Worm (Caenorhabditis elegans): ENCODE data around the gene srd-70.
"Not testable (repeated sequence)": the region's sequence is repeated elsewhere in the genome, so short reads cannot be mapped to it uniquely, and the experiment has no call there.

srd-70 gene

ce11 chrV:20424229-20425182 is 29.4 kb upstream of the srd-70 start (continued):
- TF ChIP-seq ces-1 (GFP tag; optimal IDR thresholded peaks at IDR 0.05) = no peak
- TF ChIP-seq fkh-4 (tag; optimal IDR thresholded peaks at IDR 0.05; ENCODE audit: borderline replicate concordance) = peak; percentile 73
- no peak for TF ChIP-seq efl-3 (GFP tag; optimal IDR thresholded peaks at IDR 0.05)
- TF ChIP-seq sptf-1 (tag; optimal IDR thresholded peaks at IDR 0.05) = no peak
- no peak for TF ChIP-seq egl-27 (tag; optimal IDR thresholded peaks at IDR 0.05)

- no peak for TF ChIP-seq lin-13 (GFP tag; optimal IDR thresholded peaks at IDR 0.05)
- no peak for TF ChIP-seq dpl-1 (GFP tag; optimal IDR thresholded peaks at IDR 0.05)
- TF ChIP-seq nhr-20 (tag; optimal IDR thresholded peaks at IDR 0.05) = no peak
- no peak for TF ChIP-seq grh-1 (GFP tag; IDR thresholded peaks at IDR 0.05)
- TF ChIP-seq unc-130 (tag; optimal IDR thresholded peaks at IDR 0.05) = no peak
- TF ChIP-seq nhr-11 (tag; optimal IDR thresholded peaks at IDR 0.05) = no peak
- no peak for TF ChIP-seq C04F5.9 (tag; optimal IDR thresholded peaks at IDR 0.05)
- TF ChIP-seq ces-1 (GFP tag; optimal IDR thresholded peaks at IDR 0.05) = no peak
- TF ChIP-seq nhr-47 (tag; optimal IDR thresholded peaks at IDR 0.05) = no peak
- no peak for TF ChIP-seq Y116A8C.19 (tag; optimal IDR thresholded peaks at IDR 0.05; ENCODE audit: borderline replicate concordance)
- no peak for TF ChIP-seq ztf-4 (tag; optimal IDR thresholded peaks at IDR 0.05)
- TF ChIP-seq fkh-8 (tag; optimal IDR thresholded peaks at IDR 0.05) = no peak
- TF ChIP-seq blmp-1 (tag; optimal IDR thresholded peaks at IDR 0.05) = no peak
- TF ChIP-seq F16B12.6 (tag; optimal IDR thresholded peaks at IDR 0.05) = no peak
- no peak for TF ChIP-seq skn-1 (tag; optimal IDR thresholded peaks at IDR 0.05)
- TF ChIP-seq nhr-84 (tag; optimal IDR thresholded peaks at IDR 0.05) = no peak
- no peak for TF ChIP-seq isw-1 (GFP tag; IDR thresholded peaks at IDR 0.05)
These were observed 28.8 kb upstream of the srd-70 start, which contains the start of the genes fce-2 and F48F5.8 for ce11 chrV:20425183-20425400. TSS of gene fce-2 (plus strand) at chrV:20425301. TSS of gene F48F5.8 (plus strand) at chrV:20425342.

ce11 chrV:20431390-20431789 is 22.5 kb upstream of the srd-70 start:
- peak; percentile 72 for TF ChIP-seq F16B12.6 (tag; optimal IDR thresholded peaks at IDR 0.05)
- TF ChIP-seq efl-1 (optimal IDR thresholded peaks at IDR 0.05) = peak; percentile 22 to 44
- not testable (repeated sequence) for TF ChIP-seq efl-1 (GFP tag; optimal IDR thresholded peaks at IDR 0.05 in 1 of 2)
- peak in 1 of 2 experiments; percentile 38 for TF ChIP-seq lin-35 (GFP tag; optimal IDR thresholded peaks at IDR 0.05)
- TF ChIP-seq dpl-1 (GFP tag; optimal IDR thresholded peaks at IDR 0.05) = peak in 2 of 3 experiments; percentile 5 to 23

- no peak for TF ChIP-seq nhr-28 (tag; optimal IDR thresholded peaks at IDR 0.05)
- no peak for TF ChIP-seq pag-3 (tag; optimal IDR thresholded peaks at IDR 0.05; ENCODE audit: borderline replicate concordance, insufficient read depth)
- TF ChIP-seq lin-39 (tag; optimal IDR thresholded peaks at IDR 0.05) = no peak
- no peak for TF ChIP-seq ztf-4 (tag; optimal IDR thresholded peaks at IDR 0.05)
These were observed 8.0 kb upstream of the srd-70 start for ce11 chrV:20445898-20446297.

ce11 chrV:20451793-20452192 is 2.1 kb upstream of the srd-70 start:
- peak; percentile 19 for TF ChIP-seq snu-23 (GFP tag; optimal IDR thresholded peaks at IDR 0.05)
- TF ChIP-seq rnt-1 (tag; optimal IDR thresholded peaks at IDR 0.05) = peak; percentile 67
- no peak for TF ChIP-seq unc-86 (tag; optimal IDR thresholded peaks at IDR 0.05)
- TF ChIP-seq unc-130 (tag; optimal IDR thresholded peaks at IDR 0.05) = peak; percentile 5
- peak in 1 of 2 experiments; percentile 30 for TF ChIP-seq lsy-2 (tag; optimal IDR thresholded peaks at IDR 0.05)
- no peak for TF ChIP-seq aly-2 (tag; optimal IDR thresholded peaks at IDR 0.05)
- TF ChIP-seq nhr-19 (GFP tag; conservative IDR thresholded peaks at IDR 0.05) = peak; percentile 19; the same call in 1 of the 2 replicates
- no peak for TF ChIP-seq efl-1 (optimal IDR thresholded peaks at IDR 0.05)
- TF ChIP-seq efl-1 (GFP tag; optimal IDR thresholded peaks at IDR 0.05 in 1 of 2) = peak in 1 of 2 experiments; percentile 82
